Worm (Caenorhabditis elegans) whole organism, dauer: ENCODE results near the gene T20G5.13.

ENCODE experiments used
- unc-62 ChIP-seq: sonication (generic microtip); optimal IDR thresholded peaks from 2 replicates; lab custom pipeline; 2017; ENCODE audit warnings: missing biosample characterization, missing genetic modification reagents, missing genetic modification characterization

T20G5.13 gene

DNA sequence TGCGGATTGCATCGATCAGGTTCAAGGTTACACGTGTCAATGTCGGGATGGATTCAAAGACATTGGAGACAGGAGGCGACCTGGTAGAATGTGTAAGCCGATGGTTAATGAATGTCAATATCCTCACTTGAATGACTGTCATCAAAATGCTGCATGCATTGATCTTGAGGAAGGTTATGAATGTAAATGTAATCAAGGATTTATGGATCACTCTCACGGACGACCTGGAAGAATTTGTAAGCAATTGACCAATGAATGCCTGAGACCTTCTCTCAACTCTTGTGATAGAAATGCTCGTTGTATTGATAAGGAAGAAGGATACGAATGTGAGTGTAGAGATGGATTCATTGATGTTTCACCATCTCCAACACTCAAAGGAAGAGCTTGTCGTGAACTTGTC lies 23.1 kb downstream of the T20G5.13 start:
- TF ChIP-seq unc-62 (GFP tag; lab: Kevin White, UChicago): no peak

- no peak for TF ChIP-seq unc-62 (GFP tag; lab: Kevin White, UChicago)
Measured at ce11 chrIII:10170265-10170664, 30.9 kb downstream of the T20G5.13 start.

ce11 chrIII:10160385-10160784 lies 40.8 kb downstream of the T20G5.13 start, which contains the start of the genes K08E5.5 and mua-3:
Gene K08E5.5 (minus strand): TSS chrIII:10160485.
Gene mua-3 (plus strand): TSS chrIII:10160697.
- TF ChIP-seq unc-62 (GFP tag; lab: Kevin White, UChicago): no peak

- no peak for TF ChIP-seq unc-62 (GFP tag; lab: Kevin White, UChicago)
Measured at ce11 chrIII:10156269-10156668, 44.9 kb downstream of the T20G5.13 start.

DNA sequence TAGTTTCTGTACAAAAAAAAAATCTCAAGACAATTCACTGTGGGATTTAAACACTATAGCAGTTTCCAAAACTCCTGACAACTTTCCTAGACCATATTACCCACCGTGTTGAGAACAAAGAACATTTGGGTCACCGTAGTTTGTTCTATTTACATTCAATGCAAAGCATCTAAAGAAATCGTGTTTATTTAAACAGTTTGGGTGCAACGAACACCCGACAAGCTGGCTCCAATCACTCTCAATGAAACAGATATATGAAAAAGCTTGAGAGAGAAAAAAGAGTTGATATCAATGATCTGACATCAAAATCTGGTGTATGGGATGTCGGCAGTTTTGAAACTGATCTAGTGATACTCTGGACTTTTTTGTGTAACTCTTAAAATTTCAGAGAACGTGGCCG lies 46.1 kb downstream of the T20G5.13 start:
- TF ChIP-seq unc-62 (GFP tag; lab: Kevin White, UChicago): no peak

DNA sequence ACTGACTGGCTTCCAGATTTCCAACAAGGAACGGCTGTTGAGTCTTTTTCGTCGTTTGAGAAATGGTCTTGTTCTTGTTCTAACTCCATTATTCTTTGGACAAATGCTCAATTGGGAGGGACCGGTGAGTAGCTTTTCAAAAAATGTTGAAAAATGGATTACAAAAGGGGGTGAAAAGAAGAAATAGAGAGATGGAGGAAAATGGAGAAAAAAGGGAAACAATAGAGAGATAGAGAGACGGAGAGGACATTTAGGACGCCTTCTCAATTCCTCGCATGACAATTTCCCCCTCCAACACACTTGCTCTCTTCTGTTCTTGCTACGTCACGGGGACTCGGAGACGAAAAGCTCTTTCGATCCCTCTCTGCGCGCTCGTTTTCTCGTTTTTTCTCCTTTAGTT lies 48.1 kb downstream of the T20G5.13 start:
- no peak for TF ChIP-seq unc-62 (GFP tag; lab: Kevin White, UChicago)

- TF ChIP-seq unc-62 (GFP tag; lab: Kevin White, UChicago): no peak
Measured at ce11 chrIII:10152495-10152894, 48.6 kb downstream of the T20G5.13 start, which contains the start of gene nac-3. Gene nac-3 (plus strand): TSS chrIII:10152795.

- TF ChIP-seq unc-62 (GFP tag; lab: Kevin White, UChicago): no peak
Measured at ce11 chrIII:10151719-10152118, 49.4 kb downstream of the T20G5.13 start.

ce11 chrIII:10150710-10151109 lies 50.4 kb downstream of the T20G5.13 start:
- TF ChIP-seq unc-62 (GFP tag; lab: Kevin White, UChicago): no peak

DNA sequence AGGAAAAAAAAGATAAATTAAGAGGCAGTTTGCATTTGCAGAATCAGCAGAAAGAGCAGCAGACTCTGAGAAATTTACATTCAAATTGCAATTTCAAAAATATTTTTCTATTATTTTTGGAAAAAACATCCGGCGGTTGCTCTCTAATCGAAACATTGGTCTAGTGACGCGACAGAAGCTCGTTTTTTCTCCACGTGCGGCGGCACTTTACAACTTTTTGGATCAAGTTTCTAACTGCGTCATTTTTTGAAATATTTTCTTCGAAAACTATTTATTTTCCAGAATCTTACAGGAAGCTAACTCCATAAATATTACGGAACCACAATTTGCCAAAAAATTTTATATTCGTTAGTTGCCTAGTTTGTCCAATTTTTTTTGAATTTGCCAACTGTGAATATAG lies 51.2 kb downstream of the T20G5.13 start:
- TF ChIP-seq unc-62 (GFP tag; lab: Kevin White, UChicago): no peak
